Fruit fly (Drosophila melanogaster): ENCODE data around the gene Aef1.
A peak's percentile ranks its signal among the peaks of the same experiment; 100 is the strongest.

The Aef1 gene

DNA sequence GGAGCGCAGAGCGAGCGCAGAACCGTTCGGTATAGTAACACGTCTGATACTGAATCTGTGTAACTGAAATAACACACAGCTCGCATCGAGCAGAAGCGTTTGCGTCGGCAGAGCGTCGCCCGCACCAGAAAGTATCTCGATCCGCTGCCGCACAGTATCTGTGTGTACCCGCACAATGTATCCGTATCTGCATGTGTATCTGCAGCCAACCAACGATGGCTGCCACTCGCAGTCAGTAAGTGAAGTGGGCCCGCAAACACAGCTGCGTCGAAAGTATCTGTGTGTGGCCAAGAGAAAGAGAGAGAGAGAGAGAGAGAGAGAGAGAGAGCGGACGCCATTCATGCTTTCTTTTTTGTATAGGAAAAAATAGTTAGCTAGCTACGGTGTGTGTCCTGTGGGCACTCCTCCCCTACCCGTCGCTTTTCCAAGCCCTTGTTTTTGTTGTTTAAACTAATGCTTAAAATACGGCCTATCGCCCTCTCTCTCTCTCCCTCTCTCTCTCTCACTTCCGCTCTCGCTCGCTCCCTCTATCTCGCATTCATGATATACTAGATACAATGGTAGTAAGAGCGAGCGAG is 43.3 kb downstream of the Aef1 start, which contains the start of gene croc:
croc (minus strand) TSS at position 51 of the 578 bp plus-strand sequence.
- TF ChIP-seq CTCF (optimal IDR thresholded peaks at IDR 0.05) (peak in 1 of 2 experiments; percentile 12), CG8478 (optimal IDR thresholded peaks at IDR 0.05) (no peak)

DNA sequence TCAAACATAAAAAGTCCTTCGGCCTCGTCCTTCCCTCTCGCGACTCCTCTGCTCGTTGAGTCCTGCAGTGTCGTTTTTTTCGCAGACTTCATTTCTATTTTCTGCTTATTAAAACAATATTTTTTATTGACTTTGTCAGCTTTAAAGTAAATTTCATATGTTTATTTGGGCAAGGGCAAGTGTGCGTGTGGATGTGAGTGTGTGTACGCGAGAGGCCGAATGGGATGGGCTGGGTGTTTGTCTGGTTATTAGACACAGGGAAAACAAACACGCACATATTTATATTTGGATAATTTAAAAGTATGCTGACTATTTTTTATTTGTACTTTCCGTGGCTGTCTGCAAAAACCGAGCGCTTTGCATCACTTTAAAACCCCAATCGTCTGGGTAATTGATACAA is 44.6 kb downstream of the Aef1 start:
- TF ChIP-seq CG8478 (optimal IDR thresholded peaks at IDR 0.05) (no peak), CTCF (optimal IDR thresholded peaks at IDR 0.05) (no peak)

DNA sequence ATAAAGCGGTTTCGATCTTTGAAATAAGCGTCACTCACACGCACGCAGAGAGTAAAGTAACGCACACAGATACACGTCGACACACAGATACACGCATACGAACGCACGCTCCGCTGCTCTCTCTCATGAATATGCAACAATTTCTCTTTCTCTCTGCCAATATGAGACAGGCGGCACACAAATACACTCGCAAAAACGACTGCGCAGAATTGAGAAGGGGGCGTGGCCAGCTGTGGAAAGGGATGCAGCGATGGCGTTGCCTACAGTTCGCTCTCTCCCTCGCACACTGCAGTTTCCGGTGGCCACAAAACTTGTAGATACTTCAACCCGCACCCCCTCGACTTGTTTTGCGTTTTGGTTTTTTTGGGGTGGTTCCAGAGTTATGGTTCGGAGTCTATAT is 46.4 kb downstream of the Aef1 start:
- TF ChIP-seq CTCF (optimal IDR thresholded peaks at IDR 0.05) (no peak), CG8478 (optimal IDR thresholded peaks at IDR 0.05) (no peak)

- TF ChIP-seq CG8478 (optimal IDR thresholded peaks at IDR 0.05) (no peak), CTCF (optimal IDR thresholded peaks at IDR 0.05) (no peak)
Observed at dm6 chr3L:21482100-21482499, 48.9 kb downstream of the Aef1 start.

DNA sequence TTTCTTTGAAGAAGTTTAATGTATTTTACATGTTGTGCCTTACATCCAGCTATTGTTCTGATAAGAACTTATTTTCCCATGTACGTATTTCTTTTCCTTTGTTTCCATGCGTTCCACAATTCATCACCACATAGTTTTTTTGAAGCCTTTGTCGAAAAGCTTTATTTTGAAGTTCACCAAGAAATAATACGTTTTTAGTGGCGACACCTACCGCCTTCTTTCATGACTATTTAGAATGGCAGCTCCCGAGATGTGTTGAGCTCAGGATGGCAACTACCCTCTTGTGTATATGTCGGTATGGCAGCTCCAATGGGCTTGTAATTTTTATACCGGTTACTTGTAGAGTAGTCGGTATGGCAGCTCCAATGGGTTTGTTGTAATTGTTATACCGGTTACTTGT is 50.6 kb downstream of the Aef1 start:
- TF ChIP-seq CG8478 (optimal IDR thresholded peaks at IDR 0.05) (no peak), CTCF (optimal IDR thresholded peaks at IDR 0.05) (peak; percentile 99)
